Fruit fly (Drosophila melanogaster) Kc167 (cell line): ENCODE measurements around the gene TotF.

Experiments
- Myc ChIP-seq: fragments of >200 bp; optimal IDR thresholded peaks from 2 replicates; lab custom pipeline; 2017; ENCODE audit warnings: missing external identifiers
- Sin3A ChIP-seq: fragments of >200 bp; optimal IDR thresholded peaks from 2 replicates; lab custom pipeline; 2018; ENCODE audit warnings: missing external identifiers
- h ChIP-seq: fragments of >200 bp; optimal IDR thresholded peaks from 3 replicates; lab custom pipeline; 2018; ENCODE audit warnings: missing external identifiers
- insv ChIP-seq: fragments of >200 bp; optimal IDR thresholded peaks from 3 replicates; lab custom pipeline; 2018; ENCODE audit warnings: missing external identifiers
- psq ChIP-seq: fragments of >200 bp; optimal IDR thresholded peaks from 2 replicates; lab custom pipeline; 2017; ENCODE audit warnings: missing external identifiers
- ttk ChIP-seq: sonication (Bioruptor generic); optimal IDR thresholded peaks from 2 replicates; lab custom pipeline; 2017; ENCODE audit warnings: missing external identifiers

dm6 chr2L:19940036-19940435, 27.9 kb upstream of the TotF start:
- no peak for TF ChIP-seq insv (lab: Kevin White, UChicago)
- TF ChIP-seq Sin3A: no peak
- no peak for TF ChIP-seq ttk (lab: Kevin White, UChicago)
- no peak for TF ChIP-seq psq (lab: Kevin White, UChicago)
- no peak for TF ChIP-seq Myc (lab: Kevin White, UChicago)
- no peak for TF ChIP-seq h
